Fruit fly (Drosophila melanogaster) whole organism, embryonic: ENCODE measurements around the gene ich.

Source experiments
- Bgb ChIP-seq: fragments of 200-800 bp; sonication (Bioruptor generic); IDR thresholded peaks from 2 replicates; pipeline ENCODE4 v1.3.6; 2022; ENCODE audit warnings: missing biosample characterization, missing genetic modification characterization; ENCODE audit not compliant: partially characterized antibody
- CG10654 ChIP-seq: fragments of 200-800 bp; sonication (Bioruptor generic); optimal IDR thresholded peaks from 2 replicates; lab custom pipeline; 2016; ENCODE audit warnings: missing biosample characterization, missing genetic modification characterization
- CG11560 ChIP-seq: fragments of 200-800 bp; sonication (Bioruptor generic); IDR thresholded peaks from 3 replicates; pipeline ENCODE4 v1.3.6; 2022; ENCODE audit warnings: missing biosample characterization, missing genetic modification characterization
- CG11723 ChIP-seq: fragments of 200-800 bp; sonication (Bioruptor generic); optimal IDR thresholded peaks from 2 replicates; lab custom pipeline; 2017; ENCODE audit warnings: missing biosample characterization, mild to moderate bottlenecking, missing genetic modification characterization
- CG12299 ChIP-seq: fragments of 200-800 bp; sonication (Bioruptor generic); optimal IDR thresholded peaks from 2 replicates; lab custom pipeline; 2018; ENCODE audit warnings: missing biosample characterization, mild to moderate bottlenecking, missing genetic modification characterization
- CG12744 ChIP-seq: fragments of 200-800 bp; sonication (Bioruptor generic); optimal IDR thresholded peaks from 2 replicates; lab custom pipeline; 2016; ENCODE audit warnings: missing biosample characterization, missing genetic modification characterization
- CG14441 ChIP-seq: fragments of 200-800 bp; sonication (Bioruptor generic); IDR thresholded peaks from 2 replicates; pipeline ENCODE4 v1.3.6; 2022; ENCODE audit warnings: missing biosample characterization, missing genetic modification characterization
- CG16813 ChIP-seq: fragments of 200-800 bp; sonication (Bioruptor generic); IDR thresholded peaks from 3 replicates; pipeline ENCODE4 v1.3.6; 2022; ENCODE audit warnings: missing biosample characterization, missing genetic modification characterization; ENCODE audit not compliant: partially characterized antibody
- CG18476 ChIP-seq: fragments of 200-800 bp; sonication (Bioruptor generic); optimal IDR thresholded peaks from 2 replicates; lab custom pipeline; 2016; ENCODE audit warnings: missing biosample characterization, mild to moderate bottlenecking, missing genetic modification characterization
- CG2875 ChIP-seq: fragments of 200-800 bp; sonication (Bioruptor generic); optimal IDR thresholded peaks from 2 replicates; lab custom pipeline; 2017; ENCODE audit warnings: missing biosample characterization, mild to moderate bottlenecking, missing genetic modification characterization, missing genetic modification reagents
- CG3065 ChIP-seq: fragments of 200-800 bp; sonication (Bioruptor generic); optimal IDR thresholded peaks from 2 replicates; lab custom pipeline; 2016; ENCODE audit warnings: missing biosample characterization, missing genetic modification characterization
- CG34422 ChIP-seq: fragments of 200-800 bp; sonication (Bioruptor generic); IDR thresholded peaks from 3 replicates; pipeline ENCODE4 v1.3.6; 2022; ENCODE audit warnings: missing biosample characterization, missing genetic modification characterization
- CG3995 ChIP-seq: fragments of 200-800 bp; sonication (Bioruptor generic); optimal IDR thresholded peaks from 3 replicates; lab custom pipeline; 2016; ENCODE audit warnings: missing biosample characterization, missing genetic modification characterization
- CG5180 ChIP-seq: fragments of 200-800 bp; sonication (Bioruptor generic); optimal IDR thresholded peaks from 3 replicates; lab custom pipeline; 2017; ENCODE audit warnings: missing biosample characterization, missing genetic modification characterization, mild to moderate bottlenecking, moderate library complexity, missing genetic modification reagents
- CG6175 ChIP-seq: fragments of 200-800 bp; sonication (Bioruptor generic); IDR thresholded peaks from 3 replicates; pipeline ENCODE4 v1.3.6; 2022; ENCODE audit warnings: missing biosample characterization, missing genetic modification characterization
- CG6813 ChIP-seq: fragments of 200-800 bp; sonication (Bioruptor generic); optimal IDR thresholded peaks from 2 replicates; lab custom pipeline; 2017; ENCODE audit warnings: missing biosample characterization, missing genetic modification characterization, mild to moderate bottlenecking, moderate library complexity, missing genetic modification reagents
- CG7987 ChIP-seq: fragments of 200-800 bp; sonication (Bioruptor generic); optimal IDR thresholded peaks from 2 replicates; lab custom pipeline; 2018; ENCODE audit warnings: missing biosample characterization, mild to moderate bottlenecking, missing genetic modification characterization, moderate library complexity
- CG8359 ChIP-seq: fragments of 200-800 bp; sonication (Bioruptor generic); optimal IDR thresholded peaks from 2 replicates; lab custom pipeline; 2017; ENCODE audit warnings: missing biosample characterization, mild to moderate bottlenecking, missing genetic modification characterization, borderline replicate concordance
- CG9797 ChIP-seq: fragments of 200-800 bp; sonication (Bioruptor generic); optimal IDR thresholded peaks from 3 replicates; lab custom pipeline; 2018; ENCODE audit warnings: missing biosample characterization, mild to moderate bottlenecking, missing genetic modification characterization
- CG9876 ChIP-seq: fragments of 200-800 bp; sonication (Bioruptor generic); optimal IDR thresholded peaks from 2 replicates; lab custom pipeline; 2016; ENCODE audit warnings: missing biosample characterization, missing genetic modification characterization
- Dad ChIP-seq: fragments of 200-800 bp; sonication (Bioruptor generic); optimal IDR thresholded peaks from 3 replicates; lab custom pipeline; 2016; ENCODE audit warnings: missing biosample characterization, missing genetic modification characterization
- Dref ChIP-seq: fragments of 200-800 bp; sonication (Bioruptor generic); IDR thresholded peaks from 2 replicates; pipeline ENCODE4 v1.3.6; 2022; ENCODE audit warnings: missing biosample characterization, missing genetic modification characterization
- Ets97D ChIP-seq: fragments of 200-800 bp; sonication (Bioruptor generic); optimal IDR thresholded peaks from 3 replicates; lab custom pipeline; 2016; ENCODE audit warnings: missing biosample characterization, missing genetic modification characterization
- Fer3 ChIP-seq: fragments of 200-800 bp; sonication (Bioruptor generic); optimal IDR thresholded peaks from 2 replicates; lab custom pipeline; 2018; ENCODE audit warnings: missing biosample characterization, mild to moderate bottlenecking, missing genetic modification characterization, moderate library complexity
- H2.0 ChIP-seq: fragments of 200-800 bp; sonication (Bioruptor generic); IDR thresholded peaks from 2 replicates; pipeline ENCODE4 v1.3.6; 2022; ENCODE audit warnings: missing biosample characterization, missing genetic modification characterization
- Hmx ChIP-seq: fragments of 200-800 bp; sonication (Bioruptor generic); optimal IDR thresholded peaks from 2 replicates; lab custom pipeline; 2016; ENCODE audit warnings: missing biosample characterization, missing genetic modification characterization
- Hr51 ChIP-seq, 2 experiments: fragments of 200-800 bp; sonication (Bioruptor generic); optimal IDR thresholded peaks; 2 replicates in 1 of 2; 3 replicates in 1 of 2; lab custom pipeline; 2016 to 2018; ENCODE audit warnings: missing biosample characterization in 2 of 2, missing genetic modification characterization in 2 of 2, mild to moderate bottlenecking in 1 of 2, moderate library complexity in 1 of 2
- Nf-YB ChIP-seq: fragments of 200-800 bp; sonication (Bioruptor generic); optimal IDR thresholded peaks from 3 replicates; lab custom pipeline; 2019; ENCODE audit warnings: missing biosample characterization, mild to moderate bottlenecking, missing genetic modification characterization, moderate library complexity
- NfI ChIP-seq: fragments of 200-800 bp; sonication (Bioruptor generic); optimal IDR thresholded peaks from 3 replicates; lab custom pipeline; 2018; ENCODE audit warnings: missing biosample characterization, mild to moderate bottlenecking, missing genetic modification characterization, moderate library complexity
- Opbp ChIP-seq: fragments of 200-800 bp; sonication (Bioruptor generic); IDR thresholded peaks from 3 replicates; pipeline ENCODE4 v1.3.6; 2022; ENCODE audit warnings: missing biosample characterization, missing genetic modification characterization; ENCODE audit not compliant: partially characterized antibody
- Six4 ChIP-seq: fragments of 200-800 bp; sonication (Bioruptor generic); optimal IDR thresholded peaks from 2 replicates; lab custom pipeline; 2016; ENCODE audit warnings: missing biosample characterization, missing genetic modification characterization
- Spps ChIP-seq: fragments of 200-800 bp; sonication (Bioruptor generic); optimal IDR thresholded peaks from 2 replicates; lab custom pipeline; 2018; ENCODE audit warnings: missing biosample characterization, mild to moderate bottlenecking, missing genetic modification characterization
- bbx ChIP-seq: fragments of 200-800 bp; sonication (Bioruptor generic); IDR thresholded peaks from 2 replicates; pipeline ENCODE4 v1.3.6; 2022; ENCODE audit warnings: missing biosample characterization, missing genetic modification characterization; ENCODE audit not compliant: partially characterized antibody
- dpn ChIP-seq, 2 experiments: fragments of 200-800 bp; sonication (Bioruptor generic); optimal IDR thresholded peaks; 3 replicates each; lab custom pipeline; 2016; ENCODE audit warnings: missing biosample characterization in 2 of 2, missing genetic modification characterization in 2 of 2
- fd102C ChIP-seq: fragments of 200-800 bp; sonication (Bioruptor generic); optimal IDR thresholded peaks from 2 replicates; lab custom pipeline; 2018; ENCODE audit warnings: missing biosample characterization, mild to moderate bottlenecking, missing genetic modification characterization, moderate library complexity
- grn ChIP-seq: fragments of 200-800 bp; sonication (Bioruptor generic); optimal IDR thresholded peaks from 3 replicates; lab custom pipeline; 2017; ENCODE audit warnings: missing biosample characterization, missing genetic modification characterization
- ham ChIP-seq: fragments of 200-800 bp; sonication (Bioruptor generic); IDR thresholded peaks from 2 replicates; pipeline ENCODE4 v1.3.6; 2022; ENCODE audit warnings: missing biosample characterization, missing genetic modification characterization
- insv ChIP-seq, 2 experiments: fragments of 200-800 bp; sonication (Bioruptor generic); optimal IDR thresholded peaks; 3 replicates each; lab custom pipeline; 2016 to 2018; ENCODE audit warnings: missing biosample characterization in 2 of 2, missing genetic modification characterization in 2 of 2
- jing ChIP-seq: fragments of 200-800 bp; sonication (Bioruptor generic); optimal IDR thresholded peaks from 2 replicates; lab custom pipeline; 2018; ENCODE audit warnings: missing biosample characterization, mild to moderate bottlenecking, missing genetic modification characterization
- jumu ChIP-seq: fragments of 200-800 bp; sonication (Bioruptor generic); optimal IDR thresholded peaks from 3 replicates; lab custom pipeline; 2016; ENCODE audit warnings: missing biosample characterization, missing genetic modification characterization
- lmd ChIP-seq: fragments of 200-800 bp; sonication (Bioruptor generic); IDR thresholded peaks from 2 replicates; pipeline ENCODE4 v1.3.6; 2022; ENCODE audit warnings: missing biosample characterization, missing genetic modification characterization
- nerfin-2 ChIP-seq: fragments of 200-800 bp; sonication (Bioruptor generic); IDR thresholded peaks from 2 replicates; pipeline ENCODE4 v1.3.6; 2022; ENCODE audit warnings: missing biosample characterization, missing genetic modification characterization; ENCODE audit not compliant: partially characterized antibody
- pnt ChIP-seq: fragments of 200-800 bp; sonication (Bioruptor generic); optimal IDR thresholded peaks from 3 replicates; lab custom pipeline; 2016; ENCODE audit warnings: missing biosample characterization, missing genetic modification characterization
- pum ChIP-seq: fragments of 200-800 bp; sonication (Bioruptor generic); optimal IDR thresholded peaks from 2 replicates; lab custom pipeline; 2016; ENCODE audit warnings: missing biosample characterization, missing genetic modification characterization
- sug ChIP-seq: fragments of 200-800 bp; optimal IDR thresholded peaks from 2 replicates; lab custom pipeline; 2019; ENCODE audit warnings: missing biosample characterization, mild to moderate bottlenecking, missing genetic modification characterization, moderate library complexity
- tup ChIP-seq: fragments of 200-800 bp; sonication (Bioruptor generic); optimal IDR thresholded peaks from 2 replicates; lab custom pipeline; 2016; ENCODE audit warnings: missing biosample characterization, mild to moderate bottlenecking, missing genetic modification characterization, moderate library complexity
- wor ChIP-seq: fragments of 200-800 bp; sonication (Bioruptor generic); IDR thresholded peaks from 2 replicates; pipeline ENCODE4 v1.3.6; 2022; ENCODE audit warnings: missing biosample characterization, missing genetic modification characterization
- zfh2 ChIP-seq: fragments of 200-800 bp; sonication (Bioruptor generic); optimal IDR thresholded peaks from 2 replicates; lab custom pipeline; 2016; ENCODE audit warnings: missing biosample characterization, missing genetic modification characterization

ich gene

DNA sequence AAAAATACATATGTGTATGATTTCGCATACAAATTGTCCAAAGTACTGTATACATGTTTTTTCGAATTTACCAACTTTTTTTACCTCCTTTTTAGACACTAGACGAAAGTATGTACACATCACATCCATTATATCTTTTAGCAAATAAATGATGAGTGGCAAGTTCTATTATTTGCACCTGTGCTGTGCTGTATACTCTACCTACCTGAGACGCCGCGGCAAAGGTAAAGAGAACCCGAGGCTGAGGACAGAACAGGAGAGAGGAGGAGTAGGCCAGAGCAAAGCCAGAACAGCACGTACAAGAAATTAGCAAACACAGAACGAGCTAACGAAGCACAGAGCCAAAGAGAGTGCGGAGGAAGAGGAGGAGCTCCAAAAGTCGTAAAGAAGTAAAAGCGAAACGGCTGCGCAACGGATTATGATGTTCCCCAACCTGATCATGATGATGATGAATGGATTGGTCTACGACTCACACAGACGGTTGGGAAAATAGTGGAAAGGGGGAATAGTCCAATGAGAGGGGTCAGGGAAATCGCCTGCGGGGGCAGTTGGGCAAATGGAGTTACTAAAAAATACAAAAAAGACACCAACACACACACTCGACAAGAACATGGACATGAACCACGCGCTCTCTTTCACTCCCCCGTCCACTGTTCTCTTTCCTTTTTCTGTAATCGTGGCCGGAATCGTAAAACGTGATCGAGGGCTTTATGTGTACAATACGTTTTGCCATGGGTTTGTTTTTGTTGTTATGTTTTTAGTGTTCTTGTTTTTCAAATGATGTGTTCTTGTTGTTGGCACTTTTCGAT lies 34.8 kb downstream of the ich start (continued):
- TF ChIP-seq CG10654 (peak; percentile 23), CG18476 (GFP tag; lab: Kevin White, UChicago) (peak; percentile 41), Hr51 (GFP tag; optimal IDR thresholded peaks at IDR 0.05; lab: Kevin White, UChicago) (peak; percentile 47 to 69), fd102C (GFP tag; lab: Kevin White, UChicago) (peak; percentile 81), Nf-YB (GFP tag; lab: Kevin White, UChicago) (peak; percentile 46), CG3995 (no peak), CG3065 (GFP tag; lab: Kevin White, UChicago) (no peak), tup (no peak), Dref (no peak), jing (GFP tag; lab: Kevin White, UChicago) (peak; percentile 65), Fer3 (peak; percentile 76), pum (peak; percentile 65), H2.0 (0 out of 2 replicates have a peak, but pooled peaks have one; percentile 6), Spps (tag; lab: Kevin White, UChicago) (peak; percentile 92), CG6175 (GFP tag; lab: Robert Waterston, UW) (peak; percentile 59; the same call in 1 of the 3 replicates), grn (GFP tag; lab: Kevin White, UChicago) (no peak), pnt (GFP tag; lab: Kevin White, UChicago) (peak; percentile 78), wor (GFP tag; lab: Robert Waterston, UW) (no peak), Ets97D (GFP tag; lab: Kevin White, UChicago) (peak; percentile 17), CG8359 (peak; percentile 84), CG34422 (GFP tag; lab: Robert Waterston, UW) (no peak), Hmx (peak; percentile 12), CG9797 (no peak), CG16813 (no peak), CG5180 (peak; percentile 23), CG9876 (no peak), CG2875 (GFP tag; lab: Kevin White, UChicago) (peak; percentile 69), CG14441 (GFP tag; lab: Robert Waterston, UW) (peak; percentile 41), nerfin-2 (GFP tag; lab: Robert Waterston, UW) (no peak), Dad (no peak), Bgb (no peak), ham (GFP tag; lab: Robert Waterston, UW) (no peak), CG12299 (tag; lab: Kevin White, UChicago) (peak; percentile 55), CG11723 (GFP tag; lab: Kevin White, UChicago) (peak; percentile 17), insv (GFP tag; optimal IDR thresholded peaks at IDR 0.05; lab: Kevin White, UChicago) (peak in 1 of 2 experiments; percentile 10), bbx (GFP tag; lab: Robert Waterston, UW) (no peak), zfh2 (GFP tag; lab: Kevin White, UChicago) (peak; percentile 51), lmd (GFP tag; lab: Robert Waterston, UW) (peak; percentile 76), Opbp (GFP tag; lab: Robert Waterston, UW) (no peak), jumu (GFP tag; lab: Kevin White, UChicago) (peak; percentile 73), CG6813 (GFP tag; lab: Kevin White, UChicago) (peak; percentile 86), CG11560 (tag; lab: Robert Waterston, UW) (no peak), sug (tag; lab: Kevin White, UChicago) (peak; percentile 9), dpn (GFP tag; optimal IDR thresholded peaks at IDR 0.05; lab: Kevin White, UChicago) (peak; percentile 63 to 76), NfI (GFP tag; lab: Kevin White, UChicago) (peak; percentile 63), Six4 (GFP tag; lab: Kevin White, UChicago) (peak; percentile 77), CG12744 (GFP tag; lab: Kevin White, UChicago) (no peak), CG7987 (GFP tag; lab: Kevin White, UChicago) (no peak)
